Worm (Caenorhabditis elegans) whole organism, L1 larva: ENCODE results near the gene fntb-1.

Source experiments
- ceh-82 ChIP-seq, 3 experiments: fragments of 150-350 bp in 1 of 3; sonication (generic microtip) in 2 of 3; optimal IDR thresholded peaks; 2 replicates each; lab custom pipeline; 2014 to 2017; ENCODE audit warnings: missing biosample characterization in 3 of 3, missing genetic modification characterization in 3 of 3
- fkh-4 ChIP-seq: sonication (generic microtip); optimal IDR thresholded peaks from 2 replicates; lab custom pipeline; 2016; ENCODE audit warnings: missing compliant biosample characterization, missing genetic modification characterization, borderline replicate concordance
- nhr-76 ChIP-seq: sonication (generic microtip); optimal IDR thresholded peaks from 2 replicates; lab custom pipeline; 2017; ENCODE audit warnings: missing biosample characterization, missing genetic modification characterization
- snpc-4 ChIP-seq: fragments of 150-350 bp; optimal IDR thresholded peaks from 2 replicates; lab custom pipeline; 2014; ENCODE audit warnings: missing biosample characterization, missing genetic modification characterization
- tbx-2 ChIP-seq: sonication (generic microtip); optimal IDR thresholded peaks from 2 replicates; lab custom pipeline; 2016; ENCODE audit warnings: missing genetic modification characterization, missing compliant biosample characterization

ce11 chrV:14414032-14414431 lies 33.4 kb upstream of the fntb-1 start:
- TF ChIP-seq snpc-4 (no peak), ceh-82 (tag; optimal IDR thresholded peaks at IDR 0.05; lab: Kevin White, UChicago) (no peak), tbx-2 (tag; lab: Kevin White, UChicago) (no peak), nhr-76 (tag; lab: Kevin White, UChicago) (no peak), fkh-4 (tag; lab: Kevin White, UChicago) (no peak)
